Worm (Caenorhabditis elegans) whole organism, mixed stage, embryonic: Measurements from ENCODE around the gene natb-1.

Experiments used
- ceh-39 ChIP-seq: fragments of 150-350 bp; optimal IDR thresholded peaks from 2 replicates; lab custom pipeline; 2014; ENCODE audit warnings: missing biosample characterization, missing genetic modification characterization
- nhr-12 ChIP-seq: fragments of 150-350 bp; optimal IDR thresholded peaks from 2 replicates; lab custom pipeline; 2014; ENCODE audit warnings: missing biosample characterization, missing genetic modification characterization
- snpc-4 ChIP-seq: fragments of 150-350 bp; optimal IDR thresholded peaks from 2 replicates; lab custom pipeline; 2014; ENCODE audit warnings: missing biosample characterization, missing genetic modification characterization
- sptf-1 ChIP-seq: sonication (generic microtip); optimal IDR thresholded peaks from 2 replicates; lab custom pipeline; 2017; ENCODE audit warnings: mild to moderate bottlenecking, missing genetic modification characterization, moderate library complexity, missing compliant biosample characterization

ce11 chrV:7985860-7986259 is 2.6 kb upstream of the natb-1 start, which contains the start of gene Y97E10AL.1:
- TF ChIP-seq snpc-4 (tag; lab: Kevin White, UChicago) (no peak), sptf-1 (tag; lab: Kevin White, UChicago) (no peak), ceh-39 (tag; lab: Kevin White, UChicago) (no peak), nhr-12 (tag; lab: Kevin White, UChicago) (no peak)
